Worm (Caenorhabditis elegans) whole organism, young adult: ENCODE measurements around the gene F53F4.2.

Experiments
- B0019.2 ChIP-seq: fragments of 200-800 bp; sonication (Bioruptor generic); conservative IDR thresholded peaks from 2 replicates; pipeline ENCODE4 v1.3.6; 2022; ENCODE audit warnings: missing genetic modification reagents, missing genetic modification characterization, missing compliant biosample characterization
- D2030.7 ChIP-seq: fragments of 200-800 bp; sonication (Bioruptor generic); IDR thresholded peaks from 2 replicates; pipeline ENCODE4 v1.3.6; 2022; ENCODE audit warnings: missing genetic modification reagents, missing genetic modification characterization, missing compliant biosample characterization
- F22D6.2 ChIP-seq: sonication (generic microtip); optimal IDR thresholded peaks from 2 replicates; lab custom pipeline; 2016; ENCODE audit warnings: mild to moderate bottlenecking, missing genetic modification characterization, missing compliant biosample characterization
- F37B4.10 ChIP-seq: fragments of 200-800 bp; sonication (Bioruptor generic); IDR thresholded peaks from 2 replicates; pipeline ENCODE4 v1.3.6; 2022; ENCODE audit warnings: missing genetic modification characterization, missing compliant biosample characterization
- F52B5.7 ChIP-seq: sonication (generic microtip); optimal IDR thresholded peaks from 2 replicates; lab custom pipeline; 2016; ENCODE audit warnings: mild to moderate bottlenecking, missing genetic modification characterization, missing compliant biosample characterization
- F55B11.4 ChIP-seq: sonication (generic microtip); optimal IDR thresholded peaks from 2 replicates; lab custom pipeline; 2016; ENCODE audit warnings: missing compliant biosample characterization, missing genetic modification characterization, borderline replicate concordance; ENCODE audit not compliant: insufficient read depth
- F57C9.4 ChIP-seq: sonication (generic microtip); optimal IDR thresholded peaks from 2 replicates; lab custom pipeline; 2017; ENCODE audit warnings: mild to moderate bottlenecking, missing genetic modification characterization, missing compliant biosample characterization
- K11D2.4 ChIP-seq: fragments of 200-800 bp; sonication (Bioruptor generic); IDR thresholded peaks from 2 replicates; pipeline ENCODE4 v1.3.6; 2022; ENCODE audit warnings: missing genetic modification reagents, missing genetic modification characterization, missing compliant biosample characterization
- K12H6.12 ChIP-seq: fragments of 200-800 bp; sonication (Bioruptor generic); optimal IDR thresholded peaks from 2 replicates; lab custom pipeline; 2018; ENCODE audit warnings: mild to moderate bottlenecking, missing genetic modification characterization, missing compliant biosample characterization
- T07F8.4 ChIP-seq: sonication (generic microtip); optimal IDR thresholded peaks from 2 replicates; lab custom pipeline; 2016; ENCODE audit warnings: mild to moderate bottlenecking, missing genetic modification characterization, moderate library complexity, missing compliant biosample characterization
- T26A5.8 ChIP-seq: sonication (generic microtip); optimal IDR thresholded peaks from 2 replicates; lab custom pipeline; 2016; ENCODE audit warnings: missing genetic modification characterization, missing compliant biosample characterization
- Y53G8AR.9 ChIP-seq: fragments of 200-800 bp; sonication (Bioruptor generic); conservative IDR thresholded peaks from 2 replicates; pipeline ENCODE4 v1.3.6; 2022; ENCODE audit warnings: missing genetic modification reagents, missing genetic modification characterization, missing compliant biosample characterization
- Y79H2A.3 ChIP-seq: fragments of 200-800 bp; sonication (Bioruptor generic); conservative IDR thresholded peaks from 2 replicates; pipeline ENCODE4 v1.3.6; 2022; ENCODE audit warnings: missing genetic modification reagents, missing genetic modification characterization, missing compliant biosample characterization
- akir-1 ChIP-seq: fragments of 200-800 bp; sonication (Bioruptor generic); optimal IDR thresholded peaks from 2 replicates; lab custom pipeline; 2018; ENCODE audit warnings: mild to moderate bottlenecking, missing genetic modification characterization, moderate library complexity, missing compliant biosample characterization
- aptf-2 ChIP-seq: fragments of 200-800 bp; sonication (Bioruptor generic); conservative IDR thresholded peaks from 2 replicates; pipeline ENCODE4 v1.3.6; 2022; ENCODE audit warnings: missing genetic modification reagents, missing genetic modification characterization, missing compliant biosample characterization
- attf-3 ChIP-seq: fragments of 200-800 bp; sonication (Bioruptor generic); conservative IDR thresholded peaks from 2 replicates; pipeline ENCODE4 v1.3.6; 2022; ENCODE audit warnings: missing genetic modification reagents, missing genetic modification characterization, missing compliant biosample characterization
- attf-6 ChIP-seq: fragments of 200-800 bp; sonication (Bioruptor generic); IDR thresholded peaks from 2 replicates; pipeline ENCODE4 v1.3.6; 2022; ENCODE audit warnings: missing genetic modification reagents, missing genetic modification characterization, missing compliant biosample characterization
- bed-2 ChIP-seq: fragments of 200-800 bp; sonication (Bioruptor generic); IDR thresholded peaks from 2 replicates; pipeline ENCODE4 v1.3.6; 2022; ENCODE audit warnings: missing genetic modification reagents, missing genetic modification characterization, missing compliant biosample characterization
- cebp-1 ChIP-seq, 2 experiments: fragments of 200-800 bp in 1 of 2; sonication (Bioruptor generic) in 1 of 2; sonication (generic microtip) in 1 of 2; IDR thresholded peaks in 1 of 2; optimal IDR thresholded peaks in 1 of 2; 2 replicates each; pipeline versions ENCODE4 v1.3.6 to Lab custom; 2017 to 2022; ENCODE audit warnings: missing compliant biosample characterization in 2 of 2, missing genetic modification characterization in 2 of 2, mild to moderate bottlenecking in 1 of 2, missing genetic modification reagents in 1 of 2, moderate library complexity in 1 of 2
- ceh-100 ChIP-seq: fragments of 200-800 bp; sonication (Bioruptor generic); IDR thresholded peaks from 2 replicates; pipeline ENCODE4 v1.3.6; 2022; ENCODE audit warnings: missing genetic modification reagents, missing genetic modification characterization, missing compliant biosample characterization
- ceh-27 ChIP-seq: fragments of 200-800 bp; sonication (Bioruptor generic); optimal IDR thresholded peaks from 2 replicates; lab custom pipeline; 2018; ENCODE audit warnings: mild to moderate bottlenecking, missing genetic modification characterization, moderate library complexity, missing compliant biosample characterization
- ceh-91 ChIP-seq: fragments of 200-800 bp; sonication (Bioruptor generic); IDR thresholded peaks from 2 replicates; pipeline ENCODE4 v1.3.6; 2022; ENCODE audit warnings: missing genetic modification reagents, missing genetic modification characterization, missing compliant biosample characterization
- die-1 ChIP-seq: sonication (generic microtip); optimal IDR thresholded peaks from 2 replicates; lab custom pipeline; 2016; ENCODE audit warnings: missing genotype, mild to moderate bottlenecking, missing genetic modification characterization, missing compliant biosample characterization
- dox-1 ChIP-seq: fragments of 200-800 bp; sonication (Bioruptor generic); IDR thresholded peaks from 2 replicates; pipeline ENCODE4 v1.3.6; 2022; ENCODE audit warnings: missing genetic modification reagents, missing genetic modification characterization, missing compliant biosample characterization
- efl-1 ChIP-seq: fragments of 150-350 bp; optimal IDR thresholded peaks from 2 replicates; lab custom pipeline; 2014; ENCODE audit warnings: missing biosample characterization, missing genetic modification reagents, missing genetic modification characterization
- egl-44 ChIP-seq: fragments of 200-800 bp; sonication (Bioruptor generic); IDR thresholded peaks from 2 replicates; pipeline ENCODE4 v1.3.6; 2022; ENCODE audit warnings: missing genetic modification reagents, missing genetic modification characterization, missing compliant biosample characterization
- egrh-3 ChIP-seq: fragments of 200-800 bp; sonication (Bioruptor generic); IDR thresholded peaks from 2 replicates; pipeline ENCODE4 v1.3.6; 2022; ENCODE audit warnings: missing genetic modification reagents, missing genetic modification characterization, missing compliant biosample characterization
- ets-4 ChIP-seq: fragments of 200-800 bp; sonication (Bioruptor generic); optimal IDR thresholded peaks from 2 replicates; lab custom pipeline; 2018; ENCODE audit warnings: mild to moderate bottlenecking, missing genetic modification characterization, missing compliant biosample characterization
- hmg-1.2 ChIP-seq: fragments of 200-800 bp; sonication (Bioruptor generic); IDR thresholded peaks from 2 replicates; pipeline ENCODE4 v1.3.6; 2022; ENCODE audit warnings: missing genetic modification reagents, missing genetic modification characterization, missing compliant biosample characterization
- hmg-20 ChIP-seq: fragments of 200-800 bp; sonication (Bioruptor generic); IDR thresholded peaks from 2 replicates; pipeline ENCODE4 v1.3.6; 2022; ENCODE audit warnings: missing genetic modification reagents, missing genetic modification characterization, missing compliant biosample characterization
- lin-54 ChIP-seq: fragments of 200-800 bp; sonication (Bioruptor generic); optimal IDR thresholded peaks from 2 replicates; lab custom pipeline; 2018; ENCODE audit warnings: mild to moderate bottlenecking, missing genetic modification characterization, missing compliant biosample characterization
- lir-1 ChIP-seq: fragments of 200-800 bp; sonication (Bioruptor generic); conservative IDR thresholded peaks from 2 replicates; pipeline ENCODE4 v1.3.6; 2022; ENCODE audit warnings: missing genetic modification reagents, missing genetic modification characterization, missing compliant biosample characterization
- lsy-27 ChIP-seq: sonication (generic microtip); optimal IDR thresholded peaks from 2 replicates; lab custom pipeline; 2017; ENCODE audit warnings: missing genetic modification characterization, mild to moderate bottlenecking, missing compliant biosample characterization, antibody characterized with exemption, missing genotype, borderline replicate concordance; ENCODE audit not compliant: insufficient read depth
- madf-6 ChIP-seq: fragments of 200-800 bp; sonication (Bioruptor generic); IDR thresholded peaks from 2 replicates; pipeline ENCODE4 v1.3.6; 2022; ENCODE audit warnings: missing genetic modification reagents, missing genetic modification characterization, missing compliant biosample characterization
- madf-8 ChIP-seq: fragments of 200-800 bp; sonication (Bioruptor generic); conservative IDR thresholded peaks from 2 replicates; pipeline ENCODE4 v1.3.6; 2022; ENCODE audit warnings: missing genetic modification reagents, missing genetic modification characterization, missing compliant biosample characterization
- mxl-1 ChIP-seq: sonication (generic microtip); optimal IDR thresholded peaks from 2 replicates; lab custom pipeline; 2016; ENCODE audit warnings: missing genetic modification characterization, missing compliant biosample characterization
- nhr-27 ChIP-seq: fragments of 200-800 bp; sonication (Bioruptor generic); optimal IDR thresholded peaks from 2 replicates; lab custom pipeline; 2018; ENCODE audit warnings: mild to moderate bottlenecking, missing genetic modification characterization, moderate library complexity, missing compliant biosample characterization
- sdz-38 ChIP-seq: sonication (generic microtip); optimal IDR thresholded peaks from 2 replicates; lab custom pipeline; 2016; ENCODE audit warnings: missing genotype, missing genetic modification characterization, missing compliant biosample characterization
- sea-2 ChIP-seq: fragments of 200-800 bp; sonication (Bioruptor generic); IDR thresholded peaks from 2 replicates; pipeline ENCODE4 v1.3.6; 2022; ENCODE audit warnings: missing genetic modification characterization, missing compliant biosample characterization
- snpc-4 ChIP-seq, 5 experiments: fragments of 150-350 bp in 1 of 5; sonication (generic microtip) in 4 of 5; optimal IDR thresholded peaks; 2 replicates each; lab custom pipeline; 2014 to 2018; ENCODE audit warnings: missing genetic modification characterization in 5 of 5, missing biosample characterization in 3 of 5, antibody characterized with exemption in 2 of 5, mild to moderate bottlenecking in 2 of 5, missing compliant biosample characterization in 2 of 5, missing genotype in 2 of 5, moderate library complexity in 2 of 5, missing genetic modification reagents in 1 of 5
- tbp1 ChIP-seq: fragments of 200-800 bp; sonication (Bioruptor generic); optimal IDR thresholded peaks from 2 replicates; lab custom pipeline; 2018; ENCODE audit warnings: mild to moderate bottlenecking, missing genetic modification characterization, missing compliant biosample characterization
- tbx-9 ChIP-seq: sonication (generic microtip); optimal IDR thresholded peaks from 2 replicates; lab custom pipeline; 2016; ENCODE audit warnings: borderline replicate concordance, missing genetic modification characterization, inconsistent platforms, missing compliant biosample characterization
- unc-62 ChIP-seq: fragments of 150-350 bp; optimal IDR thresholded peaks from 2 replicates; lab custom pipeline; 2014; ENCODE audit warnings: missing biosample characterization, missing genetic modification reagents, missing genetic modification characterization
- xnd-1 ChIP-seq: sonication (generic microtip); optimal IDR thresholded peaks from 2 replicates; lab custom pipeline; 2016; ENCODE audit warnings: missing genotype, missing genetic modification reagents, missing genetic modification characterization, missing compliant biosample characterization
- zfh-2 ChIP-seq: fragments of 200-800 bp; sonication (Bioruptor generic); conservative IDR thresholded peaks from 2 replicates; pipeline ENCODE4 v1.3.6; 2022; ENCODE audit warnings: missing genetic modification reagents, missing genetic modification characterization, missing compliant biosample characterization
- ztf-18 ChIP-seq: sonication (generic microtip); optimal IDR thresholded peaks from 2 replicates; lab custom pipeline; 2016; ENCODE audit warnings: missing genotype, mild to moderate bottlenecking, missing genetic modification characterization, missing compliant biosample characterization
- ztf-26 ChIP-seq: sonication (generic microtip); optimal IDR thresholded peaks from 2 replicates; lab custom pipeline; 2017; ENCODE audit warnings: missing genetic modification characterization, missing compliant biosample characterization
- ztf-6 ChIP-seq: fragments of 200-800 bp; sonication (Bioruptor generic); IDR thresholded peaks from 2 replicates; pipeline ENCODE4 v1.3.6; 2022; ENCODE audit warnings: missing genetic modification reagents, missing genetic modification characterization, missing compliant biosample characterization

F53F4.2 gene

DNA sequence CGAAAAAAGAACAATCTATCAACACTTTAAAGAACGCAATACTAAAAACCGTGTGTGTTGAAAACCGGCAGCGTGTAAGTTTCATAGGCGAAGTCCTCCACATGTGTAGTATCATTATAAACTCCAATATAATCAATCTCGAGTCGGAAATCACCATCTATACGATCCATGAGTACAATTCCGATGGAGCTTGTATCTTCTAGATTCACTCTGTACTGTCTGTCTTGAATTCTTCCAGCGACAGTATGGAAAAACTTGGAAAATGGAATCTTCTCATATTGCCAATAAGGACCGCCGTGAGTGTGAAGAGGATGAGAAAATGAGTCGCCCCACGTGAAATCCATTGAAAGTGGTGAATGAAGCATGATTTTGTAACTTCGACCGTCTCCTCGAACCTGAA lies 22.4 kb downstream of the F53F4.2 start (continued):
- peak; percentile 55 for TF ChIP-seq die-1 (tag; lab: Kevin White, UChicago)
- TF ChIP-seq F55B11.4 (tag; lab: Kevin White, UChicago), result no peak
- no peak for TF ChIP-seq madf-8
- no peak for TF ChIP-seq snpc-4 (GFP tag; optimal IDR thresholded peaks at IDR 0.05; lab: Kevin White, UChicago)
- peak in 2 of 4 experiments; percentile 35 to 48 for TF ChIP-seq snpc-4 (tag; optimal IDR thresholded peaks at IDR 0.05; lab: Kevin White, UChicago)
- TF ChIP-seq ztf-26 (tag; lab: Kevin White, UChicago), result peak; percentile 59
- TF ChIP-seq madf-6 (GFP tag; lab: Robert Waterston, UW), result peak; percentile 51
- no peak for TF ChIP-seq Y79H2A.3 (GFP tag; lab: Robert Waterston, UW)
- TF ChIP-seq sea-2 (GFP tag; lab: Robert Waterston, UW), result no peak
- no peak for TF ChIP-seq B0019.2
- peak; percentile 70 for TF ChIP-seq T26A5.8 (tag; lab: Kevin White, UChicago)
- no peak for TF ChIP-seq K12H6.12 (tag; lab: Kevin White, UChicago)
- no peak for TF ChIP-seq F22D6.2 (tag; lab: Kevin White, UChicago)
- no peak for TF ChIP-seq ztf-18 (tag; lab: Kevin White, UChicago)
- peak; percentile 34 for TF ChIP-seq ets-4
- no peak for TF ChIP-seq ceh-100 (GFP tag; lab: Robert Waterston, UW)
- TF ChIP-seq T07F8.4, result no peak
- no peak for TF ChIP-seq egrh-3 (GFP tag; lab: Robert Waterston, UW)
- no peak for TF ChIP-seq attf-3
- no peak for TF ChIP-seq aptf-2 (GFP tag; lab: Robert Waterston, UW)
- TF ChIP-seq bed-2 (GFP tag; lab: Robert Waterston, UW), result no peak
- no peak for TF ChIP-seq efl-1 (GFP tag; lab: Kevin White, UChicago)
- TF ChIP-seq akir-1 (GFP tag; lab: Kevin White, UChicago), result no peak
- no peak for TF ChIP-seq dox-1 (GFP tag; lab: Robert Waterston, UW)
- no peak for TF ChIP-seq sdz-38
- no peak for TF ChIP-seq zfh-2 (GFP tag; lab: Robert Waterston, UW)
- TF ChIP-seq F52B5.7 (tag; lab: Kevin White, UChicago), result peak; percentile 76
- no peak for TF ChIP-seq ztf-6 (GFP tag; lab: Robert Waterston, UW)
- peak; percentile 90 for TF ChIP-seq Y53G8AR.9 (GFP tag; lab: Robert Waterston, UW)
- TF ChIP-seq ceh-27 (GFP tag; lab: Kevin White, UChicago), result no peak
- TF ChIP-seq tbx-9 (tag; lab: Kevin White, UChicago), result no peak
- TF ChIP-seq lin-54 (GFP tag; lab: Kevin White, UChicago), result no peak
- 0 out of 2 replicates have a peak, but pooled peaks have one; percentile 39 for TF ChIP-seq attf-6
- TF ChIP-seq F37B4.10 (GFP tag; lab: Robert Waterston, UW), result no peak
- TF ChIP-seq egl-44 (GFP tag; lab: Robert Waterston, UW), result peak; percentile 9; the same call in 1 of the 2 replicates
- TF ChIP-seq K11D2.4, result peak; percentile 50; the same call in 1 of the 2 replicates
- TF ChIP-seq tbp1 (GFP tag; lab: Kevin White, UChicago), result peak; percentile 5
- no peak for TF ChIP-seq cebp-1 (GFP tag; IDR thresholded peaks at IDR 0.05; lab: Robert Waterston, UW)
- TF ChIP-seq cebp-1 (tag; optimal IDR thresholded peaks at IDR 0.05; lab: Kevin White, UChicago), result peak; percentile 47
- TF ChIP-seq mxl-1, result no peak
- TF ChIP-seq xnd-1 (tag; lab: Kevin White, UChicago), result no peak
- peak; percentile 26; the same call in 1 of the 2 replicates for TF ChIP-seq hmg-1.2 (GFP tag; lab: Robert Waterston, UW)
- no peak for TF ChIP-seq D2030.7 (GFP tag; lab: Robert Waterston, UW)
- peak; percentile 79 for TF ChIP-seq F57C9.4 (tag; lab: Kevin White, UChicago)
- no peak for TF ChIP-seq lir-1
- TF ChIP-seq lsy-27 (tag; lab: Kevin White, UChicago), result no peak
- TF ChIP-seq unc-62, result no peak
- TF ChIP-seq hmg-20 (GFP tag; lab: Robert Waterston, UW), result peak; percentile 47; the same call in 1 of the 2 replicates
- TF ChIP-seq ceh-91 (GFP tag; lab: Robert Waterston, UW), result no peak
- TF ChIP-seq nhr-27 (tag; lab: Kevin White, UChicago), result no peak
